Fruit fly (Drosophila melanogaster) whole organism, embryonic: ENCODE data around the gene rempA.
A peak's percentile ranks its signal among the peaks of the same experiment; 100 is the strongest.

Experiments
- Bdp1 ChIP-seq: fragments of 200-800 bp; sonication (Bioruptor generic); optimal IDR thresholded peaks from 3 replicates; lab custom pipeline; 2016; ENCODE audit warnings: missing biosample characterization, missing genetic modification characterization
- Bgb ChIP-seq: fragments of 200-800 bp; sonication (Bioruptor generic); IDR thresholded peaks from 2 replicates; pipeline ENCODE4 v1.3.6; 2022; ENCODE audit warnings: missing biosample characterization, missing genetic modification characterization; ENCODE audit not compliant: partially characterized antibody
- CG10431 ChIP-seq: fragments of 200-800 bp; sonication (Bioruptor generic); optimal IDR thresholded peaks from 3 replicates; lab custom pipeline; 2018; ENCODE audit warnings: missing biosample characterization, mild to moderate bottlenecking, missing genetic modification characterization
- CG12659 ChIP-seq: fragments of 200-800 bp; sonication (Bioruptor generic); optimal IDR thresholded peaks from 3 replicates; lab custom pipeline; 2017; ENCODE audit warnings: mild to moderate bottlenecking, missing biosample characterization, missing genetic modification reagents, missing genetic modification characterization
- CG12769 ChIP-seq: fragments of 200-800 bp; sonication (Bioruptor generic); optimal IDR thresholded peaks from 2 replicates; lab custom pipeline; 2019; ENCODE audit warnings: missing biosample characterization, mild to moderate bottlenecking, missing genetic modification characterization, moderate library complexity
- CG13287 ChIP-seq: fragments of 200-800 bp; sonication (Bioruptor generic); IDR thresholded peaks from 2 replicates; pipeline ENCODE4 v1.3.6; 2022; ENCODE audit warnings: missing biosample characterization, missing genetic modification characterization; ENCODE audit not compliant: partially characterized antibody
- CG14710 ChIP-seq: fragments of 200-800 bp; sonication (Bioruptor generic); optimal IDR thresholded peaks from 3 replicates; lab custom pipeline; 2019; ENCODE audit warnings: missing biosample characterization, mild to moderate bottlenecking, missing genetic modification characterization, moderate library complexity
- CG16779 ChIP-seq: fragments of 200-800 bp; sonication (Bioruptor generic); IDR thresholded peaks from 2 replicates; pipeline ENCODE4 v1.3.6; 2022; ENCODE audit warnings: missing biosample characterization, missing genetic modification characterization
- CG16813 ChIP-seq: fragments of 200-800 bp; sonication (Bioruptor generic); IDR thresholded peaks from 3 replicates; pipeline ENCODE4 v1.3.6; 2022; ENCODE audit warnings: missing biosample characterization, missing genetic modification characterization; ENCODE audit not compliant: partially characterized antibody
- CG17186 ChIP-seq: fragments of 200-800 bp; sonication (Bioruptor generic); optimal IDR thresholded peaks from 3 replicates; lab custom pipeline; 2017; ENCODE audit warnings: missing biosample characterization, missing genetic modification reagents, missing genetic modification characterization
- CG17568 ChIP-seq: fragments of 200-800 bp; sonication (Bioruptor generic); optimal IDR thresholded peaks from 2 replicates; lab custom pipeline; 2018; ENCODE audit warnings: missing biosample characterization, mild to moderate bottlenecking, missing genetic modification characterization, moderate library complexity
- CG18262 ChIP-seq: fragments of 200-800 bp; optimal IDR thresholded peaks from 3 replicates; lab custom pipeline; 2019; ENCODE audit warnings: missing biosample characterization, mild to moderate bottlenecking, missing genetic modification characterization, moderate library complexity
- CG2129 ChIP-seq: fragments of 200-800 bp; sonication (Bioruptor generic); IDR thresholded peaks from 2 replicates; pipeline ENCODE4 v1.3.6; 2022; ENCODE audit warnings: missing biosample characterization, missing genetic modification characterization; ENCODE audit not compliant: partially characterized antibody
- CG34422 ChIP-seq: fragments of 200-800 bp; sonication (Bioruptor generic); IDR thresholded peaks from 3 replicates; pipeline ENCODE4 v1.3.6; 2022; ENCODE audit warnings: missing biosample characterization, missing genetic modification characterization
- CG5180 ChIP-seq: fragments of 200-800 bp; sonication (Bioruptor generic); optimal IDR thresholded peaks from 3 replicates; lab custom pipeline; 2017; ENCODE audit warnings: missing biosample characterization, missing genetic modification characterization, mild to moderate bottlenecking, moderate library complexity, missing genetic modification reagents
- CG6175 ChIP-seq: fragments of 200-800 bp; sonication (Bioruptor generic); IDR thresholded peaks from 3 replicates; pipeline ENCODE4 v1.3.6; 2022; ENCODE audit warnings: missing biosample characterization, missing genetic modification characterization
- CG6272 ChIP-seq: fragments of 200-800 bp; sonication (Bioruptor generic); IDR thresholded peaks from 2 replicates; pipeline ENCODE4 v1.3.6; 2022; ENCODE audit warnings: missing biosample characterization, missing genetic modification characterization
- CG6854 ChIP-seq: fragments of 200-800 bp; sonication (Bioruptor generic); optimal IDR thresholded peaks from 3 replicates; lab custom pipeline; 2017; ENCODE audit warnings: missing biosample characterization, mild to moderate bottlenecking, missing genetic modification characterization
- CG7963 ChIP-seq: fragments of 200-800 bp; sonication (Bioruptor generic); IDR thresholded peaks from 3 replicates; pipeline ENCODE4 v1.3.6; 2022; ENCODE audit warnings: missing biosample characterization, missing genetic modification characterization; ENCODE audit not compliant: partially characterized antibody
- CG9797 ChIP-seq: fragments of 200-800 bp; sonication (Bioruptor generic); optimal IDR thresholded peaks from 3 replicates; lab custom pipeline; 2018; ENCODE audit warnings: missing biosample characterization, mild to moderate bottlenecking, missing genetic modification characterization
- CTCF ChIP-seq: fragments of 200-800 bp; sonication (Bioruptor generic); optimal IDR thresholded peaks from 2 replicates; lab custom pipeline; 2017; ENCODE audit warnings: missing biosample characterization, mild to moderate bottlenecking, missing genetic modification characterization, moderate library complexity
- Dad ChIP-seq: fragments of 200-800 bp; sonication (Bioruptor generic); optimal IDR thresholded peaks from 3 replicates; lab custom pipeline; 2016; ENCODE audit warnings: missing biosample characterization, missing genetic modification characterization
- Dbx ChIP-seq: fragments of 200-800 bp; sonication (Bioruptor generic); IDR thresholded peaks from 3 replicates; pipeline ENCODE4 v1.3.6; 2022; ENCODE audit warnings: missing biosample characterization, missing genetic modification characterization
- Dek ChIP-seq: fragments of 200-800 bp; sonication (Bioruptor generic); optimal IDR thresholded peaks from 3 replicates; lab custom pipeline; 2019; ENCODE audit warnings: missing biosample characterization, mild to moderate bottlenecking, missing genetic modification characterization, moderate library complexity
- Dref ChIP-seq: fragments of 200-800 bp; sonication (Bioruptor generic); IDR thresholded peaks from 2 replicates; pipeline ENCODE4 v1.3.6; 2022; ENCODE audit warnings: missing biosample characterization, missing genetic modification characterization
- Drgx ChIP-seq: fragments of 200-800 bp; sonication (Bioruptor generic); IDR thresholded peaks from 2 replicates; pipeline ENCODE4 v1.3.6; 2022; ENCODE audit warnings: missing biosample characterization, missing genetic modification characterization
- HHEX ChIP-seq: fragments of 200-800 bp; sonication (Bioruptor generic); optimal IDR thresholded peaks from 3 replicates; lab custom pipeline; 2017; ENCODE audit warnings: missing biosample characterization, mild to moderate bottlenecking, missing genetic modification characterization, missing genetic modification reagents
- Hey ChIP-seq: fragments of 200-800 bp; sonication (Bioruptor generic); optimal IDR thresholded peaks from 3 replicates; lab custom pipeline; 2018; ENCODE audit warnings: missing biosample characterization, mild to moderate bottlenecking, missing genetic modification characterization
- Nf-YC ChIP-seq: fragments of 200-800 bp; optimal IDR thresholded peaks from 3 replicates; lab custom pipeline; 2019; ENCODE audit warnings: missing biosample characterization, mild to moderate bottlenecking, missing genetic modification characterization, moderate library complexity
- Pdp1 ChIP-seq, 2 experiments: fragments of 200-800 bp; sonication (Bioruptor generic); optimal IDR thresholded peaks; 3 replicates each; lab custom pipeline; 2016; ENCODE audit warnings: missing biosample characterization in 2 of 2, missing genetic modification characterization in 2 of 2, mild to moderate bottlenecking in 1 of 2, moderate library complexity in 1 of 2
- Ptx1 ChIP-seq: fragments of 200-800 bp; sonication (Bioruptor generic); IDR thresholded peaks from 2 replicates; pipeline ENCODE4 v1.3.6; 2022; ENCODE audit warnings: missing biosample characterization, missing genetic modification characterization
- Scr ChIP-seq: fragments of 200-800 bp; sonication (Bioruptor generic); IDR thresholded peaks from 2 replicates; pipeline ENCODE4 v1.3.6; 2022; ENCODE audit warnings: missing biosample characterization, missing genetic modification characterization; ENCODE audit not compliant: partially characterized antibody
- Spps ChIP-seq: fragments of 200-800 bp; sonication (Bioruptor generic); optimal IDR thresholded peaks from 2 replicates; lab custom pipeline; 2018; ENCODE audit warnings: missing biosample characterization, mild to moderate bottlenecking, missing genetic modification characterization
- YL-1 ChIP-seq: fragments of 200-800 bp; sonication (Bioruptor generic); optimal IDR thresholded peaks from 3 replicates; lab custom pipeline; 2017; ENCODE audit warnings: missing biosample characterization, mild to moderate bottlenecking, missing genetic modification characterization
- amos ChIP-seq: fragments of 200-800 bp; sonication (Bioruptor generic); IDR thresholded peaks from 2 replicates; pipeline ENCODE4 v1.3.6; 2022; ENCODE audit warnings: missing biosample characterization, missing genetic modification characterization; ENCODE audit not compliant: partially characterized antibody
- cato ChIP-seq: fragments of 200-800 bp; sonication (Bioruptor generic); optimal IDR thresholded peaks from 2 replicates; lab custom pipeline; 2016; ENCODE audit warnings: missing biosample characterization, missing genetic modification characterization, borderline replicate concordance
- chinmo ChIP-seq: fragments of 200-800 bp; sonication (Bioruptor generic); IDR thresholded peaks from 4 replicates; pipeline ENCODE4 v1.3.6; 2022; ENCODE audit warnings: missing biosample characterization, missing genetic modification characterization; ENCODE audit not compliant: partially characterized antibody
- dm ChIP-seq: fragments of 200-800 bp; sonication (Bioruptor generic); optimal IDR thresholded peaks from 3 replicates; lab custom pipeline; 2016; ENCODE audit warnings: missing biosample characterization, missing genetic modification characterization
- fd102C ChIP-seq: fragments of 200-800 bp; sonication (Bioruptor generic); optimal IDR thresholded peaks from 2 replicates; lab custom pipeline; 2018; ENCODE audit warnings: missing biosample characterization, mild to moderate bottlenecking, missing genetic modification characterization, moderate library complexity
- fru ChIP-seq: fragments of >200 bp; optimal IDR thresholded peaks from 2 replicates; lab custom pipeline; 2017
- hb ChIP-seq: fragments of 200-800 bp; sonication (Bioruptor generic); IDR thresholded peaks from 3 replicates; pipeline ENCODE4 v1.3.6; 2022; ENCODE audit warnings: missing biosample characterization, missing genetic modification characterization; ENCODE audit not compliant: partially characterized antibody
- insv ChIP-seq, 2 experiments: fragments of 200-800 bp; sonication (Bioruptor generic); optimal IDR thresholded peaks; 3 replicates each; lab custom pipeline; 2016 to 2018; ENCODE audit warnings: missing biosample characterization in 2 of 2, missing genetic modification characterization in 2 of 2
- inv ChIP-seq: fragments of 200-800 bp; sonication (Bioruptor generic); IDR thresholded peaks from 2 replicates; pipeline ENCODE4 v1.3.6; 2022; ENCODE audit warnings: missing biosample characterization, missing genetic modification characterization; ENCODE audit not compliant: partially characterized antibody
- klu ChIP-seq: fragments of 200-800 bp; sonication (Bioruptor generic); IDR thresholded peaks from 2 replicates; pipeline ENCODE4 v1.3.6; 2022; ENCODE audit warnings: missing biosample characterization, missing genetic modification characterization
- knrl ChIP-seq: fragments of 200-800 bp; sonication (Bioruptor generic); IDR thresholded peaks from 3 replicates; pipeline ENCODE4 v1.3.6; 2022; ENCODE audit warnings: missing biosample characterization, missing genetic modification characterization; ENCODE audit not compliant: partially characterized antibody
- peb ChIP-seq: fragments of 200-800 bp; sonication (Bioruptor generic); IDR thresholded peaks from 2 replicates; pipeline ENCODE4 v1.3.6; 2022; ENCODE audit warnings: missing biosample characterization, missing genetic modification characterization
- phol ChIP-seq: fragments of 200-800 bp; sonication (Bioruptor generic); optimal IDR thresholded peaks from 3 replicates; lab custom pipeline; 2018; ENCODE audit warnings: missing biosample characterization, mild to moderate bottlenecking, missing genetic modification characterization, moderate library complexity
- pros ChIP-seq: fragments of 200-800 bp; sonication (Bioruptor generic); optimal IDR thresholded peaks from 3 replicates; lab custom pipeline; 2019; ENCODE audit warnings: missing biosample characterization, mild to moderate bottlenecking, missing genetic modification characterization, moderate library complexity
- slp2 ChIP-seq: fragments of 200-800 bp; sonication (Bioruptor generic); optimal IDR thresholded peaks from 2 replicates; lab custom pipeline; 2016; ENCODE audit warnings: missing biosample characterization, missing genetic modification characterization
- sna ChIP-seq: fragments of 200-800 bp; sonication (Bioruptor generic); IDR thresholded peaks from 2 replicates; pipeline ENCODE4 v1.3.6; 2022; ENCODE audit warnings: missing biosample characterization, missing genetic modification characterization; ENCODE audit not compliant: partially characterized antibody

Gene rempA

dm6 chr2L:544444-545179 lies 15.5 kb downstream of the rempA start, which contains the start of the genes Spp and nAChRbeta3 (continued):
- peak; percentile 22; the same call in 1 of the 2 replicates for TF ChIP-seq inv (GFP tag; lab: Robert Waterston, UW)
- peak; percentile 73; the same call in 1 of the 3 replicates for TF ChIP-seq CG34422
- 0 out of 2 replicates have a peak, but pooled peaks have one; percentile 14 for TF ChIP-seq CG2129
- TF ChIP-seq amos (GFP tag; lab: Robert Waterston, UW), result peak; percentile 69; the same call in 1 of the 2 replicates
- TF ChIP-seq hb, result 0 out of 3 replicates have a peak, but pooled peaks have one; percentile 13
- peak; percentile 79 for TF ChIP-seq CG9797 (GFP tag; lab: Kevin White, UChicago)
- peak; percentile 80 for TF ChIP-seq CG13287 (GFP tag; lab: Robert Waterston, UW)
- TF ChIP-seq insv (GFP tag; optimal IDR thresholded peaks at IDR 0.05; lab: Kevin White, UChicago), result no peak
- TF ChIP-seq CG14710 (tag; lab: Kevin White, UChicago), result peak; percentile 72
- TF ChIP-seq dm, result peak; percentile 32
- TF ChIP-seq sna, result peak; percentile 58
- TF ChIP-seq Dbx (GFP tag; lab: Robert Waterston, UW), result no peak
- 0 out of 3 replicates have a peak, but pooled peaks have one; percentile 37 for TF ChIP-seq knrl (GFP tag; lab: Robert Waterston, UW)
- peak; percentile 52 for TF ChIP-seq Scr
- TF ChIP-seq Dref (GFP tag; lab: Robert Waterston, UW), result peak; percentile 77
- no peak for TF ChIP-seq pros
- no peak for TF ChIP-seq Dek (tag; lab: Kevin White, UChicago)
- TF ChIP-seq Pdp1 (GFP tag; optimal IDR thresholded peaks at IDR 0.05; lab: Kevin White, UChicago), result no peak
- TF ChIP-seq fd102C (GFP tag; lab: Kevin White, UChicago), result no peak
- TF ChIP-seq chinmo (GFP tag; lab: Robert Waterston, UW), result peak; percentile 59; the same call in 1 of the 4 replicates
- TF ChIP-seq CG17568, result no peak
- TF ChIP-seq Drgx, result no peak
- no peak for TF ChIP-seq Ptx1 (GFP tag; lab: Robert Waterston, UW)
- no peak for TF ChIP-seq phol (tag; lab: Kevin White, UChicago)
- TF ChIP-seq CG16813 (GFP tag; lab: Robert Waterston, UW), result peak; percentile 54
- TF ChIP-seq CG12659 (GFP tag; lab: Kevin White, UChicago), result no peak
- no peak for TF ChIP-seq CG10431 (GFP tag; lab: Kevin White, UChicago)
- peak; percentile 62 for TF ChIP-seq YL-1 (GFP tag; lab: Kevin White, UChicago)
- TF ChIP-seq CG6272 (GFP tag; lab: Robert Waterston, UW), result no peak
- TF ChIP-seq Nf-YC, result peak; percentile 20
- TF ChIP-seq CTCF (GFP tag; lab: Kevin White, UChicago), result peak; percentile 22
- TF ChIP-seq CG7963 (GFP tag; lab: Robert Waterston, UW), result 0 out of 3 replicates have a peak, but pooled peaks have one; percentile 25
- TF ChIP-seq Bgb (GFP tag; lab: Robert Waterston, UW), result peak; percentile 59
- TF ChIP-seq fru, result no peak

- no peak for TF ChIP-seq CG12769 (tag; lab: Kevin White, UChicago)
- no peak for TF ChIP-seq cato
- TF ChIP-seq CG16779 (GFP tag; lab: Robert Waterston, UW), result no peak
- no peak for TF ChIP-seq Bdp1 (GFP tag; lab: Kevin White, UChicago)
- no peak for TF ChIP-seq CG6854 (GFP tag; lab: Kevin White, UChicago)
- no peak for TF ChIP-seq klu
- TF ChIP-seq CG17186 (GFP tag; lab: Kevin White, UChicago), result no peak
- TF ChIP-seq Hey, result no peak
- TF ChIP-seq slp2 (GFP tag; lab: Kevin White, UChicago), result no peak
- no peak for TF ChIP-seq insv (GFP tag; optimal IDR thresholded peaks at IDR 0.05; lab: Kevin White, UChicago)
- TF ChIP-seq CG6175 (GFP tag; lab: Robert Waterston, UW), result no peak
- TF ChIP-seq Spps (tag; lab: Kevin White, UChicago), result no peak
- TF ChIP-seq CG5180 (GFP tag; lab: Kevin White, UChicago), result no peak
- no peak for TF ChIP-seq HHEX
- TF ChIP-seq CG18262, result no peak
- TF ChIP-seq peb (GFP tag; lab: Robert Waterston, UW), result no peak
- no peak for TF ChIP-seq Dad (GFP tag; lab: Kevin White, UChicago)
These were observed 16.3 kb downstream of the rempA start for dm6 chr2L:543799-544198.
